Worm (Caenorhabditis elegans): Measurements from ENCODE around the gene T07G12.2.
A peak's percentile ranks its signal among the peaks of the same experiment; 100 is the strongest.

The T07G12.2 gene

DNA sequence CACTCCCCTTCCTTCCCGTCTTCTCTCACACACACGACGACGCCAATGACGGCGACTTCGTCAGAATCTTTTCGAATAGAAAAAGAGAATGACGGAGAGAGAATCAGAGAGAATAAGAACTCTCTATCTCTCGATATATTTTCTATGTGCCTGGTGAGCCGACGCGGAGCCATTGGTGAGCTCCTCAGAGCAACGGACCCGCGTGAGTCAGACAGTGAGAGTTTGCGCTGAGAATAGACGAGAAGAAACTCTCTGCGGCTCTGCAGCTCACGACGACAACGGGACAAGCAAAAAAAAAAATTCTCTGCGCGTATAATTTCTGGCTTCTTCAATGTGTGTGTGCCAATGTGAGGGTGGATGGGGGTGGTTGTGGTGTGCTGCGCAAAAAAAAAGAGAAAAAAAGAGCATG is 30.6 kb upstream of the T07G12.2 start (continued):
- TF ChIP-seq ceh-82 (tag; optimal IDR thresholded peaks at IDR 0.05) (peak; percentile 41 to 83 (median 44)), C04F5.9 (tag; optimal IDR thresholded peaks at IDR 0.05) (no peak), lsy-2 (tag; optimal IDR thresholded peaks at IDR 0.05) (peak; percentile 24 to 74), mef-2 (tag; optimal IDR thresholded peaks at IDR 0.05) (no peak), lin-13 (GFP tag; optimal IDR thresholded peaks at IDR 0.05) (no peak), lin-15B (tag; optimal IDR thresholded peaks at IDR 0.05) (peak; percentile 4), F16B12.6 (tag; optimal IDR thresholded peaks at IDR 0.05) (no peak), nhr-11 (tag; optimal IDR thresholded peaks at IDR 0.05) (no peak), pax-3 (tag; optimal IDR thresholded peaks at IDR 0.05) (peak; percentile 40), skn-1 (tag; optimal IDR thresholded peaks at IDR 0.05) (peak; percentile 9), efl-3 (GFP tag; optimal IDR thresholded peaks at IDR 0.05) (no peak), unc-86 (tag; optimal IDR thresholded peaks at IDR 0.05) (peak; percentile 78)

DNA sequence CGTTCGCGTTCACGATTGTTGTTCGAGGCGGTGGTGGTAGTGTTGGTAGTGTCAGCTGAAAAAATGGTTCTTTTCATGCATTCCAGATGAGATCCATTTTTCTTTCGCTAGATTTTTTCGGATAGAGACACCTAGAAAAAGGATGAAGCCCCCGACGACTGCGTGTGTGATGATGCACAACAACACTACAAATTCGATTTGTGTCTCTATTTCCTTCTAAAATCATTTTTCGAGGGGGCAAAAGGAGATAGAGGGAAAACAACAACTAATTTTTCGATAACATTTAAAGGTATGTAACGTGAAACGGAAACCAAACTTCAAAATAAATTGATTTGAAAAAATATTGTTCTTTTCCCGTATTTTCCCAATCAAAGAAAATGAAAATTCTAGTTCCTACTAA is 30.0 kb upstream of the T07G12.2 start:
- TF ChIP-seq jun-1 (tag; optimal IDR thresholded peaks at IDR 0.05) (no peak), nhr-237 (tag; optimal IDR thresholded peaks at IDR 0.05) (no peak), fkh-10 (GFP tag; optimal IDR thresholded peaks at IDR 0.05) (peak; percentile 13), unc-30 (tag; optimal IDR thresholded peaks at IDR 0.05) (no peak)

DNA sequence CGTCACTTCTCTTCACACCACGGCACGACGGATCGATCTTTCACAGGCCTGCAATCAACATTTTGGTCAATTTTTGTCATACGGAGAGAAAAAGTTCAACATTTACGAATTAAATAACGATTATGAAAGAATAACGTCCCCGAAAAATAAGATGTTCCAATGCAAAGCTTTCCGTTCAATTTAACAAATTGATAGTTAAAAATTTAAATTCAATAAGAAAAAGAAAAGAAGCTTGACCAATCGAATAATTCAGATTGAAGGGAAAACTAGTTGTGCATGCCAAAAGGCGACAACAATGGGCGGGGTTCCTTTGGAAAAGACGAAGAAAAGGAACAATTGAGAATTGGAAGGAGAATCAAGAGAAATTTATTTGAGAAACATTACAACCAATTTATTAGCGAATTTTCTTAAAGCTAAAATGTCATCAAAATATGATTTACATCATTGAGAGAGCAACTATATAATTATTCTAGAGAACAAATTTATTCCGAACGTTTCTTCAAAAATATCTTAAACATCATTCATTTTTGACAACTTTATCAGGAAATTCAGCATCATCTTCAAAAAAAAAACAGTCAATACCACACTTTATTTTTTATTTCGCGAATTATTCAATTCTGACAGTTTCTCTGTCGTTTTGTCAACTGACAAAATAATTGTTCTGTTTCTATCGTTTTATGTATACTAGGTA is 28.8 kb upstream of the T07G12.2 start, which contains the start of gene tax-6:
tax-6 (minus strand) TSS at position 51 of the 691 bp plus-strand sequence.
- no peak for TF ChIP-seq unc-86 (tag; optimal IDR thresholded peaks at IDR 0.05)

DNA sequence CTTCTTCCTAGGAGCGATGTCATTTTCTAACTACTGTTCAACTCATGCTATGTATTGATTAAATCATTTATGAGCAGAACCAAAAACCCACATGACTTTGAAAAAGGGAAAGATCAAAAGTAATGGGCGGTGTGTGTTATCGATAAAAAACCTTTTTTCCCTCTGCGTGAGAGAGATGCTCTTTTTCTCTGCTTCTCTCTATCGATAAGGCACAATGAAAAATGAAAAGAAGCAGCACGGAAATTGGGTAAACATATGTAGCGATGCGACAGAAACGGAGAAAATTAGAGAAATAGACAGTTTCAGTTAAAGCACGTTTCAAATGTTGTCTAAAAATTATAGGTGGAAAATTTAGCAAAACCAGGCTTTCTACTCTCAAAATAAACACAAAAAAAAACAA is 28.2 kb upstream of the T07G12.2 start:
- peak; percentile 10 for TF ChIP-seq mef-2 (tag; optimal IDR thresholded peaks at IDR 0.05)
- no peak for TF ChIP-seq lin-13 (GFP tag; optimal IDR thresholded peaks at IDR 0.05)
- peak; percentile 8 for TF ChIP-seq ama-1 (optimal IDR thresholded peaks at IDR 0.05)
- peak; percentile 68 for TF ChIP-seq rnt-1 (tag; optimal IDR thresholded peaks at IDR 0.05)
- peak; percentile 50 for TF ChIP-seq nhr-19 (GFP tag; conservative IDR thresholded peaks at IDR 0.05)
- no peak for TF ChIP-seq nhr-85 (tag)
- TF ChIP-seq C04F5.9 (tag; optimal IDR thresholded peaks at IDR 0.05) = no peak
- no peak for TF ChIP-seq nhr-76 (tag; optimal IDR thresholded peaks at IDR 0.05)
- TF ChIP-seq ceh-8 (GFP tag; optimal IDR thresholded peaks at IDR 0.05) = no peak
- TF ChIP-seq nhr-71 (tag; optimal IDR thresholded peaks at IDR 0.05) = peak; percentile 76
- peak; percentile 31 for TF ChIP-seq irx-1 (tag; optimal IDR thresholded peaks at IDR 0.05)
- TF ChIP-seq elt-2 (tag; optimal IDR thresholded peaks at IDR 0.05) = peak; percentile 73
- no peak for TF ChIP-seq unc-62 (GFP tag; optimal IDR thresholded peaks at IDR 0.05)
- TF ChIP-seq ztf-4 (tag; optimal IDR thresholded peaks at IDR 0.05) = peak; percentile 23
- TF ChIP-seq nhr-20 (tag; optimal IDR thresholded peaks at IDR 0.05) = peak; percentile 32
- TF ChIP-seq alr-1 (tag; optimal IDR thresholded peaks at IDR 0.05; ENCODE audit: borderline replicate concordance) = no peak
- peak; percentile 9 for TF ChIP-seq dsc-1 (tag; optimal IDR thresholded peaks at IDR 0.05)
- TF ChIP-seq fkh-8 (tag; optimal IDR thresholded peaks at IDR 0.05) = peak; percentile 65
- peak; percentile 40 for TF ChIP-seq mep-1 (tag; optimal IDR thresholded peaks at IDR 0.05)
- peak; percentile 29 for TF ChIP-seq C16A3.4 (tag; optimal IDR thresholded peaks at IDR 0.05)
- peak; percentile 4 to 64 for TF ChIP-seq lsy-2 (tag; optimal IDR thresholded peaks at IDR 0.05)
- TF ChIP-seq pag-3 (tag; optimal IDR thresholded peaks at IDR 0.05; ENCODE audit: borderline replicate concordance, insufficient read depth) = no peak
- no peak for TF ChIP-seq Y116A8C.19 (tag; optimal IDR thresholded peaks at IDR 0.05; ENCODE audit: borderline replicate concordance)
- TF ChIP-seq lin-14 (GFP tag; optimal IDR thresholded peaks at IDR 0.05) = peak; percentile 75
- TF ChIP-seq nhr-77 (tag; optimal IDR thresholded peaks at IDR 0.05) = peak; percentile 68
- TF ChIP-seq unc-30 (tag; optimal IDR thresholded peaks at IDR 0.05) = no peak
- TF ChIP-seq skn-1 (tag; optimal IDR thresholded peaks at IDR 0.05) = no peak
- TF ChIP-seq lin-35 (GFP tag; optimal IDR thresholded peaks at IDR 0.05) = peak in 1 of 2 experiments; percentile 71
- no peak for TF ChIP-seq dpl-1 (GFP tag; optimal IDR thresholded peaks at IDR 0.05)
- TF ChIP-seq ces-1 (GFP tag; optimal IDR thresholded peaks at IDR 0.05) = no peak
- no peak for TF ChIP-seq egl-27 (tag; optimal IDR thresholded peaks at IDR 0.05)
- TF ChIP-seq efl-1 (optimal IDR thresholded peaks at IDR 0.05) = peak; percentile 20 to 36
- peak in 1 of 2 experiments; percentile 38 for TF ChIP-seq efl-1 (GFP tag; optimal IDR thresholded peaks at IDR 0.05 in 1 of 2)
- TF ChIP-seq ets-5 (GFP tag; IDR thresholded peaks at IDR 0.05) = no peak
- no peak for TF ChIP-seq nhr-11 (tag; optimal IDR thresholded peaks at IDR 0.05)
- peak; percentile 48 for TF ChIP-seq pax-3 (tag; optimal IDR thresholded peaks at IDR 0.05)
- TF ChIP-seq unc-86 (tag; optimal IDR thresholded peaks at IDR 0.05) = no peak
- no peak for TF ChIP-seq blmp-1 (tag; optimal IDR thresholded peaks at IDR 0.05)
